Worm (Caenorhabditis elegans): ENCODE measurements around the gene pals-39.

- TF ChIP-seq daf-19 (GFP tag; conservative IDR thresholded peaks at IDR 0.05) (no peak), madf-9 (GFP tag; conservative IDR thresholded peaks at IDR 0.05) (no peak), lir-3 (tag; optimal IDR thresholded peaks at IDR 0.05) (no peak), hif-1 (tag; optimal IDR thresholded peaks at IDR 0.05) (no peak), unc-62 (GFP tag; optimal IDR thresholded peaks at IDR 0.05 in 1 of 2) (peak in 1 of 2 experiments; percentile 96), unc-62 (tag; optimal IDR thresholded peaks at IDR 0.05) (no peak), mdt-29 (GFP tag; IDR thresholded peaks at IDR 0.05) (no peak), ceh-82 (tag; optimal IDR thresholded peaks at IDR 0.05) (no peak), mdl-1 (tag; optimal IDR thresholded peaks at IDR 0.05) (no peak), egl-27 (tag; optimal IDR thresholded peaks at IDR 0.05) (no peak), aly-2 (tag; optimal IDR thresholded peaks at IDR 0.05) (no peak), R02D3.7 (tag; optimal IDR thresholded peaks at IDR 0.05) (no peak), nhr-76 (tag; optimal IDR thresholded peaks at IDR 0.05) (no peak)
Measured at ce11 chrV:12470324-12470723, 26.7 kb upstream of the pals-39 start.

Data from whole organism, L4 larva.